Worm (Caenorhabditis elegans) whole organism, young adult: Measurements from ENCODE around the gene Y49F6C.6.

Experiments
- D2030.7 ChIP-seq: fragments of 200-800 bp; sonication (Bioruptor generic); IDR thresholded peaks from 2 replicates; pipeline ENCODE4 v1.3.6; 2022; ENCODE audit warnings: missing genetic modification reagents, missing genetic modification characterization, missing compliant biosample characterization
- F55B11.4 ChIP-seq: sonication (generic microtip); optimal IDR thresholded peaks from 2 replicates; lab custom pipeline; 2016; ENCODE audit warnings: missing compliant biosample characterization, missing genetic modification characterization, borderline replicate concordance; ENCODE audit not compliant: insufficient read depth
- K12H6.12 ChIP-seq: fragments of 200-800 bp; sonication (Bioruptor generic); optimal IDR thresholded peaks from 2 replicates; lab custom pipeline; 2018; ENCODE audit warnings: mild to moderate bottlenecking, missing genetic modification characterization, missing compliant biosample characterization
- akir-1 ChIP-seq: fragments of 200-800 bp; sonication (Bioruptor generic); optimal IDR thresholded peaks from 2 replicates; lab custom pipeline; 2018; ENCODE audit warnings: mild to moderate bottlenecking, missing genetic modification characterization, moderate library complexity, missing compliant biosample characterization
- attf-6 ChIP-seq: fragments of 200-800 bp; sonication (Bioruptor generic); IDR thresholded peaks from 2 replicates; pipeline ENCODE4 v1.3.6; 2022; ENCODE audit warnings: missing genetic modification reagents, missing genetic modification characterization, missing compliant biosample characterization
- dpl-1 ChIP-seq: fragments of 150-350 bp; optimal IDR thresholded peaks from 2 replicates; lab custom pipeline; 2014; ENCODE audit warnings: missing biosample characterization, missing genetic modification reagents, missing genetic modification characterization
- efl-1 ChIP-seq: fragments of 150-350 bp; optimal IDR thresholded peaks from 2 replicates; lab custom pipeline; 2014; ENCODE audit warnings: missing biosample characterization, missing genetic modification reagents, missing genetic modification characterization
- lin-35 ChIP-seq, 3 experiments: fragments of 150-350 bp in 2 of 3; sonication (generic microtip) in 1 of 3; optimal IDR thresholded peaks; 2 replicates each; lab custom pipeline; 2014 to 2018; ENCODE audit warnings: missing biosample characterization in 3 of 3, missing genetic modification characterization in 3 of 3, missing genetic modification reagents in 3 of 3
- lin-54 ChIP-seq: fragments of 200-800 bp; sonication (Bioruptor generic); optimal IDR thresholded peaks from 2 replicates; lab custom pipeline; 2018; ENCODE audit warnings: mild to moderate bottlenecking, missing genetic modification characterization, missing compliant biosample characterization
- nhr-120 ChIP-seq: fragments of 200-800 bp; sonication (Bioruptor generic); IDR thresholded peaks from 2 replicates; pipeline ENCODE4 v1.3.6; 2022; ENCODE audit warnings: missing genetic modification characterization, missing compliant biosample characterization
- nhr-90 ChIP-seq: sonication (generic microtip); optimal IDR thresholded peaks from 2 replicates; lab custom pipeline; 2016; ENCODE audit warnings: missing genotype, mild to moderate bottlenecking, missing genetic modification characterization, missing compliant biosample characterization
- pha-4 ChIP-seq: fragments of 150-350 bp; sonication (generic microtip); optimal IDR thresholded peaks from 2 replicates; lab custom pipeline; 2014; ENCODE audit warnings: missing biosample characterization, missing genetic modification reagents, missing genetic modification characterization
- unc-62 ChIP-seq: fragments of 150-350 bp; optimal IDR thresholded peaks from 2 replicates; lab custom pipeline; 2014; ENCODE audit warnings: missing biosample characterization, missing genetic modification reagents, missing genetic modification characterization

- TF ChIP-seq F55B11.4 (no peak), K12H6.12 (tag; lab: Kevin White, UChicago) (no peak), D2030.7 (GFP tag; lab: Robert Waterston, UW) (no peak), nhr-90 (no peak), lin-54 (no peak), pha-4 (no peak), dpl-1 (GFP tag; lab: Kevin White, UChicago) (no peak), unc-62 (GFP tag; lab: Kevin White, UChicago) (no peak), nhr-120 (no peak), lin-35 (GFP tag; optimal IDR thresholded peaks at IDR 0.05; lab: Kevin White, UChicago) (no peak), akir-1 (no peak), efl-1 (GFP tag; lab: Kevin White, UChicago) (no peak), attf-6 (GFP tag; lab: Robert Waterston, UW) (no peak)
Observed at ce11 chrII:3376789-3377188, 9.8 kb upstream of the Y49F6C.6 start, which contains the start of gene bath-9.
